Worm (Caenorhabditis elegans): Measurements from ENCODE around the gene nspe-4.
"Not testable (repeated sequence)": the region's sequence is repeated elsewhere in the genome, so short reads cannot be mapped to it uniquely, and the experiment has no call there.

Gene nspe-4

DNA sequence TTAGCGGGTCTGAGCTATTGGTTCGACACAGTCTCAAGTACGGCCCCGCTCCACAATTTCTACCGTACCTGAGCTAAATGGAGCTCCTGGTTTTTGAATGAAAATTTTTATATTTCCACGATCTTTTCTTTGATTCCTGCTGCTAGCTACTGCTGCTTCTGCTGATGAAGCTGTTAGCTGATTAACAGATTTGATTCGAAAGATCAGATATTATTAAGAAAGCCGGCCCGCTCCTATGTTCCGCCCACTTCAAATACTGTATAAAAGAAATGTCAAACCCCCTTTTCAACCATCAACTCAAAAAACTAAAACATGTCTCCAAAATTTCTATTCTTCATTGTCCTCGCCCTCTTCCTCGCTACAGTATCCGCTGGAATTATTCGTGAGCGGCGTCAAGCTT is 5.3 kb downstream of the nspe-4 start, which contains the start of gene nspe-3:
nspe-3 (plus strand) TSS at position 301 of the 400 bp plus-strand sequence.
- TF ChIP-seq tbx-2 (tag; optimal IDR thresholded peaks at IDR 0.05), result no peak
- TF ChIP-seq nhr-28 (tag; optimal IDR thresholded peaks at IDR 0.05), result no peak
- no peak for TF ChIP-seq R02D3.7 (tag; optimal IDR thresholded peaks at IDR 0.05)
- TF ChIP-seq lin-15B (tag; optimal IDR thresholded peaks at IDR 0.05), result no peak
- TF ChIP-seq nhr-11 (tag; optimal IDR thresholded peaks at IDR 0.05), result no peak

ce11 chrII:12619288-12619687 is 7.0 kb downstream of the nspe-4 start, which contains the start of gene nspe-2:
Gene nspe-2, minus strand, starts transcription at chrII:12619388.
- TF ChIP-seq nfya-1 (tag; optimal IDR thresholded peaks at IDR 0.05; ENCODE audit: insufficient read depth), result no peak
- no peak for TF ChIP-seq lin-15B (tag; optimal IDR thresholded peaks at IDR 0.05)
- TF ChIP-seq nhr-12 (tag; optimal IDR thresholded peaks at IDR 0.05), result no peak
- no peak for TF ChIP-seq lin-39 (tag; optimal IDR thresholded peaks at IDR 0.05)
- no peak for TF ChIP-seq elt-1 (tag; optimal IDR thresholded peaks at IDR 0.05)
- no peak for TF ChIP-seq nhr-76 (tag; optimal IDR thresholded peaks at IDR 0.05)
- TF ChIP-seq nhr-25 (tag; optimal IDR thresholded peaks at IDR 0.05), result no peak
- TF ChIP-seq fkh-2 (tag; optimal IDR thresholded peaks at IDR 0.05), result no peak
- no peak for TF ChIP-seq ceh-28 (tag; optimal IDR thresholded peaks at IDR 0.05)
- no peak for TF ChIP-seq nhr-28 (tag; optimal IDR thresholded peaks at IDR 0.05)
- TF ChIP-seq jun-1 (tag; optimal IDR thresholded peaks at IDR 0.05), result no peak
- no peak for TF ChIP-seq ceh-16 (tag; optimal IDR thresholded peaks at IDR 0.05)
- TF ChIP-seq mml-1 (tag; optimal IDR thresholded peaks at IDR 0.05), result no peak
- no peak for TF ChIP-seq nhr-67 (tag; optimal IDR thresholded peaks at IDR 0.05)
- TF ChIP-seq pha-4 (tag; optimal IDR thresholded peaks at IDR 0.05), result no peak

DNA sequence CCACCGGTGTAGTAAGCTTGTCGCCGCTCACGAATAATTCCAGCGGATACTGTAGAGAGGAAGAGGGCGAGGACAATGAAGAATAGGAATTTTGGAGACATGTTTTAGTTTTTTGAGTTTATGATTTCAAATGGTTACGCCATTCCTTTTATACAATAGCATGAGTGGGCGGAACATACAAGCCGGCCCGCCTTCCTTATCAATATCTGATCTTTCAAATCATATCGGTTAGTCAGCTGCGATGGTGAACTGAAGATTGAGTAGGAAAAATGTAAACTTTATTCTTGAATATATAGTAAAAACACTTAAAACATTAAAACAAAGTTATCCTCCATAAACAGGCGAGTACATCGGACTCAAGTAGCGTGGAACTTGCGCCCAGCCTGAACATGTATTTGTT is 8.4 kb downstream of the nspe-4 start, which contains the start of gene nspe-1:
nspe-1 (minus strand) TSS at position 101 of the 400 bp plus-strand sequence.
- TF ChIP-seq fkh-10 (GFP tag; optimal IDR thresholded peaks at IDR 0.05) (no peak), egl-5 (tag; optimal IDR thresholded peaks at IDR 0.05) (no peak), fos-1 (tag; optimal IDR thresholded peaks at IDR 0.05) (no peak), nfya-1 (tag; optimal IDR thresholded peaks at IDR 0.05; ENCODE audit: insufficient read depth) (no peak), tbx-2 (tag; optimal IDR thresholded peaks at IDR 0.05) (no peak), eor-1 (tag; optimal IDR thresholded peaks at IDR 0.05) (no peak), nhr-76 (tag; optimal IDR thresholded peaks at IDR 0.05) (no peak)

DNA sequence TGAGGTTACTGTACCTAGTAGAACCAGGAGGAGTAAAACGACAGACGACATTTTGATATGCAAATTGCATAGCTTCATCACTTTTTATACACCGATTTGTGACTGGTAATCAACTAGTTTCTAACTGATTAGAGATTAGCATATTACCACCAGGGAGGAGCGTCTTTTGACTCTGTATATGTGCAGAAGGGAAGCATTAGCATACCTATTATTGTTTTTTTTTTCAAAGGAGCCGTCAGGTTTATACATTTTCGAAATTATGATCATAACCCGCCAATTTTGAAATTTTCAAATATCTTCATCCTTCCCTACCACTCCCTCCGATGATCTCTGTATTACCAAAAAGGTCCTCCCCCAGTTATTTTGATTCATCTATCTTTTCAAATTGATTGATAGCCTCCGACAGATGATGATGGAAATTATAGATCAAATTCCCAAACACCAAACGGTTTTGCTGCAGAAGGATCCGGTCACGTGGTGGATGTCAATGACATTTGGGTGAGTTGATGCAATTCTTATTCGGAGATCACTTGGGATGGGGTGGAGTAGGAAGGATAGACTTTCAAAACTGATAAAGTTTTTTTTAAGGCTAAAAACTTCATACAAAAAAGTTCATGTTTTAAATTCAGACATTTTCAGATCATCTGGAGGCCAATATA is 9.7 kb downstream of the nspe-4 start, which contains the start of gene nspe-8:
nspe-8 (minus strand) TSS at position 51 of the 659 bp plus-strand sequence.
- TF ChIP-seq nhr-43 (tag; optimal IDR thresholded peaks at IDR 0.05; ENCODE audit: poor library complexity, severe bottlenecking) (peak; percentile 88), nhr-25 (tag; optimal IDR thresholded peaks at IDR 0.05) (peak; percentile 50), tbx-2 (tag; optimal IDR thresholded peaks at IDR 0.05) (no peak), nhr-23 (tag; optimal IDR thresholded peaks at IDR 0.05) (peak; percentile 82)

DNA sequence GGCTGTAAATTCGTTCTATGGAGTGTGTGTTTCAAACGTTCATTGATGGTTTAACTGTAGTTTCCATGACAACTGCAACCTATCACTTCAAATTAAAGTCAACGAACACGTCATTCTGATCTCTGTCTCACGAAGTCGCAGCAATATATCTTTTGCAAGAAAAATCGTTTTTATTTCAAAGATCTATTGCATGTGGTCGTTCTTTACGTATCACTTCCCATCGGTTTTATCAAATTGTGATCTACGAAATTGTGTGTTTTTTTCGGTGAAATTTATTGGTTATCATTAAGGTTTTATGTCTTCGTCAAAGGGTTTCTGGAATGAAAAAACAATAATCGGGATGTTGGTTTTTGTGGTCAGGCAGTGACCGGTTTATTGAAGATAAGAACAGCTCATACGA is 10.5 kb downstream of the nspe-4 start:
- TF ChIP-seq ama-1 (optimal IDR thresholded peaks at IDR 0.05) (no peak), ZK546.5 (tag; optimal IDR thresholded peaks at IDR 0.05) (no peak), nhr-237 (tag; optimal IDR thresholded peaks at IDR 0.05) (no peak), hmg-11 (tag; optimal IDR thresholded peaks at IDR 0.05) (no peak)

ce11 chrII:12624433-12624832 is 12.1 kb downstream of the nspe-4 start, which contains the start of gene Y38E10A.14:
Gene Y38E10A.14, minus strand, starts transcription at chrII:12624533.
- TF ChIP-seq zag-1, nhr-23, ceh-9 (tag; optimal IDR thresholded peaks at IDR 0.05): not testable (repeated sequence)

ce11 chrII:12625673-12626072 is 13.4 kb downstream of the nspe-4 start:
- TF ChIP-seq nhr-43 (tag; optimal IDR thresholded peaks at IDR 0.05; ENCODE audit: poor library complexity, severe bottlenecking) (peak; percentile 98), skn-1 (tag; optimal IDR thresholded peaks at IDR 0.05) (no peak), nhr-25 (tag; optimal IDR thresholded peaks at IDR 0.05) (peak; percentile 86), elt-3 (tag; optimal IDR thresholded peaks at IDR 0.05) (peak in 2 of 3 experiments; percentile 81 to 87), pha-4 (tag; optimal IDR thresholded peaks at IDR 0.05) (no peak), unc-62 (GFP tag; optimal IDR thresholded peaks at IDR 0.05) (peak; percentile 46), aly-2 (tag; optimal IDR thresholded peaks at IDR 0.05) (no peak), nhr-23 (tag; optimal IDR thresholded peaks at IDR 0.05) (peak; percentile 98), egl-27 (tag; optimal IDR thresholded peaks at IDR 0.05) (peak; percentile 56), R02D3.7 (tag; optimal IDR thresholded peaks at IDR 0.05) (peak; percentile 19), mdl-1 (tag; optimal IDR thresholded peaks at IDR 0.05) (peak; percentile 47)
